Worm (Caenorhabditis elegans) whole organism, L1 larva: Measurements from ENCODE around the gene C33H5.2.

Source experiments
- F16B12.6 ChIP-seq: fragments of 150-350 bp; optimal IDR thresholded peaks from 2 replicates; lab custom pipeline; 2014; ENCODE audit warnings: missing biosample characterization, missing genetic modification characterization
- aha-1 ChIP-seq: fragments of 150-350 bp; optimal IDR thresholded peaks from 2 replicates; lab custom pipeline; 2014; ENCODE audit warnings: missing biosample characterization, missing genetic modification characterization
- alr-1 ChIP-seq: fragments of 200-800 bp; sonication (Bioruptor generic); optimal IDR thresholded peaks from 2 replicates; lab custom pipeline; 2018; ENCODE audit warnings: borderline replicate concordance, mild to moderate bottlenecking, missing genetic modification characterization, missing compliant biosample characterization
- ama-1 ChIP-seq: fragments of 150-350 bp; optimal IDR thresholded peaks from 2 replicates; lab custom pipeline; 2014
- blmp-1 ChIP-seq: fragments of 150-350 bp; optimal IDR thresholded peaks from 2 replicates; lab custom pipeline; 2014; ENCODE audit warnings: missing biosample characterization, missing genetic modification characterization
- ceh-8 ChIP-seq: fragments of 200-800 bp; sonication (Bioruptor generic); optimal IDR thresholded peaks from 2 replicates; lab custom pipeline; 2018; ENCODE audit warnings: mild to moderate bottlenecking, missing genetic modification characterization, moderate library complexity, missing compliant biosample characterization
- ces-1 ChIP-seq: fragments of 150-350 bp; optimal IDR thresholded peaks from 2 replicates; lab custom pipeline; 2014; ENCODE audit warnings: missing biosample characterization, missing genetic modification reagents, missing genetic modification characterization
- dpl-1 ChIP-seq, 3 experiments: fragments of 150-350 bp in 2 of 3; sonication (generic microtip) in 1 of 3; optimal IDR thresholded peaks; 2 replicates each; lab custom pipeline; 2014 to 2017; ENCODE audit warnings: missing biosample characterization in 3 of 3, missing genetic modification characterization in 3 of 3, missing genetic modification reagents in 3 of 3
- dsc-1 ChIP-seq: sonication (generic microtip); optimal IDR thresholded peaks from 2 replicates; lab custom pipeline; 2016; ENCODE audit warnings: mild to moderate bottlenecking, missing genetic modification characterization, missing compliant biosample characterization
- efl-1 ChIP-seq, 4 experiments: fragments of 150-350 bp; optimal IDR thresholded peaks in 3 of 4; peaks in 1 of 4; 1 replicate in 1 of 4; 2 replicates in 3 of 4; lab custom pipeline; 2014; ENCODE audit warnings: missing biosample characterization in 2 of 4, missing genetic modification characterization in 2 of 4, missing genetic modification reagents in 2 of 4
- egl-13 ChIP-seq: sonication (generic microtip); optimal IDR thresholded peaks from 2 replicates; lab custom pipeline; 2016; ENCODE audit warnings: missing genotype, missing genetic modification reagents, missing genetic modification characterization, missing compliant biosample characterization
- fkh-10 ChIP-seq: sonication (generic microtip); optimal IDR thresholded peaks from 2 replicates; lab custom pipeline; 2017; ENCODE audit warnings: missing biosample characterization, missing genetic modification reagents, missing genetic modification characterization
- fkh-4 ChIP-seq: sonication (generic microtip); optimal IDR thresholded peaks from 2 replicates; lab custom pipeline; 2016; ENCODE audit warnings: missing compliant biosample characterization, missing genetic modification characterization, borderline replicate concordance
- fkh-8 ChIP-seq: sonication (generic microtip); optimal IDR thresholded peaks from 2 replicates; lab custom pipeline; 2016; ENCODE audit warnings: mild to moderate bottlenecking, missing genetic modification characterization, missing compliant biosample characterization
- hlh-17 ChIP-seq: fragments of 200-800 bp; sonication (Bioruptor generic); optimal IDR thresholded peaks from 2 replicates; lab custom pipeline; 2018; ENCODE audit warnings: missing genetic modification characterization, mild to moderate bottlenecking, missing compliant biosample characterization, moderate library complexity, borderline replicate concordance
- isw-1 ChIP-seq: fragments of 200-800 bp; sonication (Bioruptor generic); IDR thresholded peaks from 2 replicates; pipeline ENCODE4 v1.3.6; 2022; ENCODE audit warnings: missing genetic modification characterization, missing compliant biosample characterization
- lin-13 ChIP-seq: fragments of 150-350 bp; optimal IDR thresholded peaks from 2 replicates; lab custom pipeline; 2014; ENCODE audit warnings: missing biosample characterization, missing genetic modification reagents, missing genetic modification characterization
- lin-14 ChIP-seq: fragments of 200-800 bp; sonication (Bioruptor generic); optimal IDR thresholded peaks from 2 replicates; lab custom pipeline; 2018; ENCODE audit warnings: mild to moderate bottlenecking, missing genetic modification characterization, moderate library complexity, missing compliant biosample characterization
- lin-15B ChIP-seq: fragments of 150-350 bp; sonication (generic microtip); optimal IDR thresholded peaks from 3 replicates; lab custom pipeline; 2014; ENCODE audit warnings: missing biosample characterization, missing genetic modification characterization
- lin-35 ChIP-seq, 2 experiments: fragments of 150-350 bp; optimal IDR thresholded peaks; 2 replicates each; lab custom pipeline; 2014; ENCODE audit warnings: missing biosample characterization in 2 of 2, missing genetic modification characterization in 2 of 2, missing genetic modification reagents in 2 of 2
- lin-39 ChIP-seq: fragments of 150-350 bp; optimal IDR thresholded peaks from 2 replicates; lab custom pipeline; 2014; ENCODE audit warnings: missing biosample characterization, missing genetic modification reagents, missing genetic modification characterization
- lsy-2 ChIP-seq, 2 experiments: fragments of 150-350 bp; optimal IDR thresholded peaks; 2 replicates each; lab custom pipeline; 2014; ENCODE audit warnings: missing biosample characterization in 2 of 2, missing genetic modification characterization in 2 of 2
- mep-1 ChIP-seq: fragments of 150-350 bp; optimal IDR thresholded peaks from 2 replicates; lab custom pipeline; 2014; ENCODE audit warnings: missing biosample characterization, missing genetic modification characterization
- nhr-11 ChIP-seq: fragments of 150-350 bp; optimal IDR thresholded peaks from 2 replicates; lab custom pipeline; 2014; ENCODE audit warnings: missing biosample characterization, missing genetic modification characterization
- nhr-12 ChIP-seq: sonication (generic microtip); optimal IDR thresholded peaks from 2 replicates; lab custom pipeline; 2017; ENCODE audit warnings: missing biosample characterization, missing genetic modification characterization
- nhr-19 ChIP-seq: fragments of 200-800 bp; sonication (Bioruptor generic); conservative IDR thresholded peaks from 2 replicates; pipeline ENCODE4 v1.3.6; 2022; ENCODE audit warnings: missing genetic modification characterization, missing compliant biosample characterization
- nhr-20 ChIP-seq: sonication (generic microtip); optimal IDR thresholded peaks from 2 replicates; lab custom pipeline; 2016; ENCODE audit warnings: mild to moderate bottlenecking, missing genetic modification characterization, missing compliant biosample characterization
- nhr-47 ChIP-seq: sonication (generic microtip); optimal IDR thresholded peaks from 2 replicates; lab custom pipeline; 2016; ENCODE audit warnings: mild to moderate bottlenecking, missing genetic modification characterization, moderate library complexity, missing compliant biosample characterization
- nhr-71 ChIP-seq: sonication (generic microtip); optimal IDR thresholded peaks from 2 replicates; lab custom pipeline; 2016; ENCODE audit warnings: mild to moderate bottlenecking, missing genetic modification characterization, moderate library complexity, missing compliant biosample characterization
- nhr-76 ChIP-seq: sonication (generic microtip); optimal IDR thresholded peaks from 2 replicates; lab custom pipeline; 2017; ENCODE audit warnings: missing biosample characterization, missing genetic modification characterization
- nhr-85 ChIP-seq: sonication (generic microtip); peaks from one replicate; lab custom pipeline; 2016; ENCODE audit warnings: missing genetic modification characterization, inconsistent platforms, missing compliant biosample characterization
- nhr-90 ChIP-seq: sonication (generic microtip); optimal IDR thresholded peaks from 2 replicates; lab custom pipeline; 2016; ENCODE audit warnings: mild to moderate bottlenecking, missing genetic modification characterization, missing compliant biosample characterization; ENCODE audit not compliant: poor library complexity
- pqm-1 ChIP-seq: sonication (generic microtip); optimal IDR thresholded peaks from 3 replicates; lab custom pipeline; 2017; ENCODE audit warnings: missing biosample characterization, missing genetic modification characterization
- skn-1 ChIP-seq: fragments of 150-350 bp; optimal IDR thresholded peaks from 2 replicates; lab custom pipeline; 2014; ENCODE audit warnings: missing biosample characterization, missing genetic modification characterization
- swsn-7 ChIP-seq: sonication (generic microtip); optimal IDR thresholded peaks from 2 replicates; lab custom pipeline; 2016; ENCODE audit warnings: missing genetic modification characterization, missing compliant biosample characterization
- tlp-1 ChIP-seq: fragments of 150-350 bp; optimal IDR thresholded peaks from 2 replicates; lab custom pipeline; 2014; ENCODE audit warnings: missing biosample characterization, missing genetic modification characterization
- unc-62 ChIP-seq: fragments of 150-350 bp; optimal IDR thresholded peaks from 2 replicates; lab custom pipeline; 2014; ENCODE audit warnings: missing biosample characterization, missing genetic modification reagents, missing genetic modification characterization
- unc-86 ChIP-seq: sonication (generic microtip); optimal IDR thresholded peaks from 2 replicates; lab custom pipeline; 2016; ENCODE audit warnings: missing genetic modification characterization, missing compliant biosample characterization
- unc-98 ChIP-seq: fragments of 200-800 bp; sonication (Bioruptor generic); IDR thresholded peaks from 2 replicates; pipeline ENCODE4 v1.3.6; 2022; ENCODE audit warnings: missing genetic modification characterization, missing compliant biosample characterization
- vab-15 ChIP-seq: sonication (generic microtip); optimal IDR thresholded peaks from 2 replicates; lab custom pipeline; 2017; ENCODE audit warnings: missing genotype, mild to moderate bottlenecking, missing genetic modification characterization, missing compliant biosample characterization
- xbp-1 ChIP-seq: sonication (generic microtip); optimal IDR thresholded peaks from 2 replicates; lab custom pipeline; 2016; ENCODE audit warnings: missing genetic modification characterization, missing compliant biosample characterization
- zip-4 ChIP-seq: fragments of 200-800 bp; sonication (Bioruptor generic); optimal IDR thresholded peaks from 2 replicates; lab custom pipeline; 2018; ENCODE audit warnings: mild to moderate bottlenecking, missing genetic modification characterization, moderate library complexity, missing compliant biosample characterization
- ztf-11 ChIP-seq, 2 experiments: sonication (generic microtip); optimal IDR thresholded peaks; 2 replicates each; lab custom pipeline; 2016 to 2017; ENCODE audit warnings: missing genetic modification characterization in 2 of 2, missing biosample characterization in 1 of 2, missing compliant biosample characterization in 1 of 2

The C33H5.2 gene

ce11 chrIV:7845585-7845984 is 40.7 kb downstream of the C33H5.2 start (continued):
- TF ChIP-seq lin-39 (tag; lab: Kevin White, UChicago) (no peak), dsc-1 (tag; lab: Kevin White, UChicago) (peak; percentile 54), fkh-8 (peak; percentile 85), fkh-10 (GFP tag; lab: Kevin White, UChicago) (peak; percentile 41), vab-15 (tag; lab: Kevin White, UChicago) (no peak), xbp-1 (tag; lab: Kevin White, UChicago) (peak; percentile 63), F16B12.6 (tag; lab: Kevin White, UChicago) (peak; percentile 39), nhr-11 (tag; lab: Kevin White, UChicago) (no peak), lsy-2 (tag; optimal IDR thresholded peaks at IDR 0.05; lab: Kevin White, UChicago) (peak; percentile 62 to 66), egl-13 (tag; lab: Kevin White, UChicago) (peak; percentile 66), nhr-71 (tag; lab: Kevin White, UChicago) (peak; percentile 85), alr-1 (tag; lab: Kevin White, UChicago) (no peak), lin-35 (GFP tag; optimal IDR thresholded peaks at IDR 0.05; lab: Kevin White, UChicago) (peak; percentile 69 to 74), mep-1 (tag; lab: Kevin White, UChicago) (peak; percentile 65), ceh-8 (peak; percentile 51), fkh-4 (tag; lab: Kevin White, UChicago) (no peak), unc-98 (GFP tag; lab: Robert Waterston, UW) (no peak), nhr-76 (tag; lab: Kevin White, UChicago) (no peak), lin-14 (peak; percentile 96), unc-62 (no peak), skn-1 (tag; lab: Kevin White, UChicago) (peak; percentile 76), lin-15B (tag; lab: Kevin White, UChicago) (peak; percentile 15), hlh-17 (no peak), swsn-7 (tag; lab: Kevin White, UChicago) (peak; percentile 79), isw-1 (GFP tag; lab: Robert Waterston, UW) (peak; percentile 43), ces-1 (GFP tag; lab: Kevin White, UChicago) (no peak), nhr-85 (peak; percentile 89), lin-13 (GFP tag; lab: Kevin White, UChicago) (peak; percentile 32), tlp-1 (tag; lab: Kevin White, UChicago) (no peak), zip-4 (GFP tag; lab: Kevin White, UChicago) (no peak), aha-1 (tag; lab: Kevin White, UChicago) (no peak)
- TF ChIP-seq, all 84 proteins: peak for 46

DNA sequence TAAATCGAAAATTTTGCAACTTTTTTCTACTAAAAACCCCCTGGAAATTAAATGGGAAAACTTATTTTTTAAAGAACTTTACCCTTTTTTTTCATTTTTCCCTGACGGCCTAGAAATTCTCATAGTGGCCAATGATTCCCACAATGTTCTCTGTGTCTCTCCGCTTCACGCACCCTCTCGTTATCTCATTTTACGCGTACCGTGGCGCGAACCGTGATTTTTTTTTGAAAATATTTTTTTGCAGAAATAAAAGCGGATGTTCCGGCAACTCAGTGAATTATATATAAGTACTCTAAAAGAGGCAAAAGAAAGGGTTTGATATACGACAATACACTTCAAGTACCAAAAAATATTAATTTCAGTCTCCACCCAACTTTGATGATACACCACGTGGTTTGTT is 41.5 kb downstream of the C33H5.2 start, which contains the start of gene C06A6.2:
C06A6.2 (plus strand) TSS at position 237 of the 400 bp plus-strand sequence.
- TF ChIP-seq lin-35 (GFP tag; optimal IDR thresholded peaks at IDR 0.05; lab: Kevin White, UChicago), result peak in 1 of 2 experiments; percentile 54
- no peak for TF ChIP-seq nhr-90 (tag; lab: Kevin White, UChicago)
- TF ChIP-seq pqm-1 (tag; lab: Kevin White, UChicago), result no peak
- no peak for TF ChIP-seq nhr-19
- TF ChIP-seq nhr-20 (tag; lab: Kevin White, UChicago), result no peak
- peak; percentile 5 for TF ChIP-seq mep-1 (tag; lab: Kevin White, UChicago)
- peak in 2 of 3 experiments; percentile 44 to 64 for TF ChIP-seq dpl-1 (GFP tag; optimal IDR thresholded peaks at IDR 0.05; lab: Kevin White, UChicago)
- no peak for TF ChIP-seq nhr-76 (tag; lab: Kevin White, UChicago)
- TF ChIP-seq ama-1 (lab: Kevin White, UChicago), result no peak
- no peak for TF ChIP-seq nhr-12
- no peak for TF ChIP-seq lin-14
- TF ChIP-seq ztf-11 (tag; optimal IDR thresholded peaks at IDR 0.05; lab: Kevin White, UChicago), result no peak
- TF ChIP-seq nhr-47, result no peak
- peak; percentile 36 to 51 for TF ChIP-seq efl-1 (optimal IDR thresholded peaks at IDR 0.05; lab: Kevin White, UChicago)
- peak; percentile 59 to 92 for TF ChIP-seq efl-1 (GFP tag; optimal IDR thresholded peaks at IDR 0.05 in 1 of 2; lab: Kevin White, UChicago)
- no peak for TF ChIP-seq unc-86 (tag; lab: Kevin White, UChicago)
- TF ChIP-seq nhr-85, result no peak
- no peak for TF ChIP-seq xbp-1 (tag; lab: Kevin White, UChicago)
- peak; percentile 3 for TF ChIP-seq blmp-1 (tag; lab: Kevin White, UChicago)
